Worm (Caenorhabditis elegans): ENCODE measurements around the gene nas-27.

DNA sequence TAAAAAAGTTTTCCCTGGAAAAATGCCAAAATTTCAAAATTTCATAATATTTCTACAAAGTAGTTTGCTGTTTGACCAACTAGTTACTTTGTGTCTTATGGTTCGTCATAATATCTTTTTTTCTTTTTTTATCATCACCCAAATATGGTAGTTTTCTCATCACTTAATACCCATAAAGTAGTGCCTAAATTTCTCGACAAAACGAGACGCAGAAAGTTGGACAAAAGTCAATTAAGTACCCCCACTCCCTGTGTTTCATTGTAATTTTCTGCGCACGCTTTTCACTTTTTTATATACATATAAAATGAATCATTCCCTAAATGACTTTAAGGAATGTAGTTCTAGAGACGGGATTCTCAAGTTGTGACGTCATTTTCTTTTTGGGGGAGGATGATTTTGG lies 24.4 kb upstream of the nas-27 start:
- TF ChIP-seq tbx-7 (tag; optimal IDR thresholded peaks at IDR 0.05) (no peak), pqm-1 (tag; optimal IDR thresholded peaks at IDR 0.05) (no peak), pha-4 (tag; optimal IDR thresholded peaks at IDR 0.05) (no peak), unc-42 (tag; optimal IDR thresholded peaks at IDR 0.05) (no peak), lin-11 (tag; optimal IDR thresholded peaks at IDR 0.05) (no peak), ama-1 (optimal IDR thresholded peaks at IDR 0.05) (no peak), ceh-18 (tag; optimal IDR thresholded peaks at IDR 0.05) (no peak), ceh-48 (tag; optimal IDR thresholded peaks at IDR 0.05) (no peak), pag-3 (tag; optimal IDR thresholded peaks at IDR 0.05; ENCODE audit: borderline replicate concordance) (no peak), unc-86 (tag; optimal IDR thresholded peaks at IDR 0.05) (no peak), che-1 (tag; optimal IDR thresholded peaks at IDR 0.05) (no peak), gmeb-2 (tag; optimal IDR thresholded peaks at IDR 0.05) (no peak), sox-2 (GFP tag; IDR thresholded peaks at IDR 0.05) (no peak)

All from whole organism, late embryonic.